Fruit fly (Drosophila melanogaster) whole organism, adult: ENCODE measurements around the gene Tim17a2.

Experiments used
- CG14711 ChIP-seq: fragments of 200-800 bp; sonication (Bioruptor generic); optimal IDR thresholded peaks from 2 replicates; lab custom pipeline; 2018; ENCODE audit warnings: missing biosample characterization, mild to moderate bottlenecking, missing genetic modification characterization, moderate library complexity
- Crg-1 ChIP-seq: fragments of 200-800 bp; sonication (Bioruptor generic); optimal IDR thresholded peaks from 2 replicates; lab custom pipeline; 2016; ENCODE audit warnings: missing biosample characterization, missing genetic modification characterization
- Mnt ChIP-seq: fragments of 200-800 bp; sonication (Bioruptor generic); optimal IDR thresholded peaks from 2 replicates; lab custom pipeline; 2016; ENCODE audit warnings: missing biosample characterization, mild to moderate bottlenecking, missing genetic modification characterization

- TF ChIP-seq Crg-1 (GFP tag; lab: Kevin White, UChicago) (no peak), Mnt (GFP tag; lab: Kevin White, UChicago) (no peak), CG14711 (no peak)
Observed at dm6 chr3R:5299569-5300195, 37.2 kb upstream of the Tim17a2 start, which contains the start of gene Tim17b1.
